Worm (Caenorhabditis elegans): ENCODE results near the gene C23H3.5.

DNA sequence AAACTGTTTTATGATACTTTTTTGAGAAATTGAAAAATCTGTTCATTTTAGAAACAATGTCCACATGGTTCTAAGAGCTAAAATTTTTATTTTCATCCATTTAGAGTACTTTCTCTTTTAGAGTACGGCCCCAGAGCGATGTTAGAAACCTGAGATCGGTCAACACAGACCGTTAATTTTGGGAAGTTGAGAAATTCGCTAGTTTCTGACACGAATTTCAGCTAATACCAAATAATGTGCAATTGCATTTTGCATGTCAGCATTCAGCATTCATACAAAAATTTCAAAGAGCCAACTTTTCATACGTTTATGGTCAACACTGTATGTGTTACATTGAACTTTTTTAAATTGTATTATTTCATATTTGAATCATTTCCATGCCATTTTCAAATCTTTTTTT, 42.6 kb upstream of the C23H3.5 start:
- TF ChIP-seq lin-13 (tag; optimal IDR thresholded peaks at IDR 0.05) (no peak), unc-39 (tag; optimal IDR thresholded peaks at IDR 0.05) (no peak)

All from whole organism, mixed stage, embryonic.